Worm (Caenorhabditis elegans) whole organism, L4 larva: ENCODE data around the gene C13B4.1.

ENCODE experiments used
- F44E2.7 ChIP-seq: fragments of 200-800 bp; sonication (Bioruptor generic); IDR thresholded peaks from 2 replicates; pipeline ENCODE4 v2.1.2; 2022; ENCODE audit warnings: missing genetic modification characterization, missing compliant biosample characterization
- ZK546.5 ChIP-seq, 2 experiments: sonication (generic microtip); optimal IDR thresholded peaks; 2 replicates each; lab custom pipeline; 2017; ENCODE audit warnings: missing biosample characterization in 2 of 2, missing genetic modification characterization in 2 of 2
- duxl-1 ChIP-seq: sonication (generic microtip); optimal IDR thresholded peaks from 2 replicates; lab custom pipeline; 2016; ENCODE audit warnings: mild to moderate bottlenecking, missing genetic modification characterization, moderate library complexity, missing compliant biosample characterization; ENCODE audit not compliant: poor library complexity
- lsy-2 ChIP-seq, 2 experiments: fragments of 150-350 bp in 1 of 2; sonication (generic microtip) in 1 of 2; optimal IDR thresholded peaks; 2 replicates each; lab custom pipeline; 2014 to 2017; ENCODE audit warnings: missing biosample characterization in 2 of 2, missing genetic modification characterization in 2 of 2
- unc-130 ChIP-seq: sonication (generic microtip); optimal IDR thresholded peaks from 2 replicates; lab custom pipeline; 2016; ENCODE audit warnings: missing genetic modification reagents, missing genetic modification characterization, missing compliant biosample characterization
- ztf-7 ChIP-seq: fragments of 150-350 bp; optimal IDR thresholded peaks from 2 replicates; lab custom pipeline; 2014; ENCODE audit warnings: missing biosample characterization, missing genetic modification characterization

DNA sequence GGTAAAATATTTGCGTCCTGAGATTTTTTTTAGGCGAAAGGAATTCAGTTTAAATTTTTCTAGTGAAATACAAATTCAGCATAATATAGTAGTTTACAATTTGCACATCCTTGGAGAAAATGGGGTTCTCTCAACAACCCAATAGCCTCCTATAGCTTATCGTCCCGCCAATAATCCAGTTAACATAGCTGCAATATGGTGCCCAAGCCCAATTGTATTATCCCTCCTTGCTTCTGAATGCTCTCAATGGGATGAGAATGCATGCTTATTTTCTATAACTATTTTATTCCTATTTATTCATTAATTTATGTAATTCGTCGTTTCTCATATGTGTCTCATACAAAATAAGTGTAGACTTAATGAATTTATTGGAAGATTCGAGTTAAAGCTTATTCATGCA, 9.4 kb downstream of the C13B4.1 start:
- no peak for TF ChIP-seq unc-130 (GFP tag; lab: Kevin White, UChicago)
- TF ChIP-seq duxl-1 (tag; lab: Kevin White, UChicago), result no peak
- no peak for TF ChIP-seq lsy-2 (tag; optimal IDR thresholded peaks at IDR 0.05; lab: Kevin White, UChicago)
- TF ChIP-seq ztf-7, result no peak
- no peak for TF ChIP-seq F44E2.7
- no peak for TF ChIP-seq ZK546.5 (tag; optimal IDR thresholded peaks at IDR 0.05; lab: Kevin White, UChicago)
